Worm (Caenorhabditis elegans) whole organism, L3 larva: ENCODE results near the gene C11H1.9.

ENCODE experiments used
- R02D3.7 ChIP-seq: fragments of 150-350 bp; optimal IDR thresholded peaks from 2 replicates; lab custom pipeline; 2014; ENCODE audit warnings: missing biosample characterization, missing genetic modification characterization
- ZK546.5 ChIP-seq: sonication (generic microtip); optimal IDR thresholded peaks from 2 replicates; lab custom pipeline; 2017; ENCODE audit warnings: missing biosample characterization, missing genetic modification characterization
- ceh-28 ChIP-seq: fragments of 150-350 bp; optimal IDR thresholded peaks from 2 replicates; lab custom pipeline; 2014; ENCODE audit warnings: missing biosample characterization, missing genetic modification reagents, missing genetic modification characterization
- ceh-9 ChIP-seq: sonication (generic microtip); optimal IDR thresholded peaks from 2 replicates; lab custom pipeline; 2018; ENCODE audit warnings: missing biosample characterization, missing genetic modification characterization
- daf-12 ChIP-seq: fragments of 150-350 bp; optimal IDR thresholded peaks from 2 replicates; lab custom pipeline; 2014; ENCODE audit warnings: missing biosample characterization, missing genetic modification reagents, missing genetic modification characterization
- egl-27 ChIP-seq: sonication (generic microtip); optimal IDR thresholded peaks from 4 replicates; lab custom pipeline; 2017; ENCODE audit warnings: missing biosample characterization, missing genetic modification reagents, missing genetic modification characterization
- egl-5 ChIP-seq: fragments of 150-350 bp; optimal IDR thresholded peaks from 2 replicates; lab custom pipeline; 2017; ENCODE audit warnings: missing biosample characterization, missing genetic modification reagents, missing genetic modification characterization, inconsistent platforms
- elt-1 ChIP-seq: fragments of 150-350 bp; optimal IDR thresholded peaks from 2 replicates; lab custom pipeline; 2014; ENCODE audit warnings: missing biosample characterization, missing genetic modification characterization
- elt-2 ChIP-seq: sonication (generic microtip); optimal IDR thresholded peaks from 2 replicates; lab custom pipeline; 2016; ENCODE audit warnings: missing genetic modification reagents, mild to moderate bottlenecking, missing genetic modification characterization, missing compliant biosample characterization
- eor-1 ChIP-seq, 2 experiments: fragments of 150-350 bp; optimal IDR thresholded peaks; 2 replicates each; lab custom pipeline; 2014 to 2018; ENCODE audit warnings: missing biosample characterization in 2 of 2, missing genetic modification characterization in 2 of 2
- fkh-10 ChIP-seq: sonication (generic microtip); optimal IDR thresholded peaks from 2 replicates; lab custom pipeline; 2017; ENCODE audit warnings: missing biosample characterization, missing genetic modification reagents, missing genetic modification characterization
- fkh-2 ChIP-seq: fragments of 150-350 bp; optimal IDR thresholded peaks from 2 replicates; lab custom pipeline; 2014; ENCODE audit warnings: missing biosample characterization, missing genetic modification reagents, missing genetic modification characterization
- fos-1 ChIP-seq: fragments of 150-350 bp; optimal IDR thresholded peaks from 2 replicates; lab custom pipeline; 2014; ENCODE audit warnings: missing biosample characterization, missing genetic modification characterization
- hmg-11 ChIP-seq: sonication (generic microtip); optimal IDR thresholded peaks from 2 replicates; lab custom pipeline; 2016; ENCODE audit warnings: missing genetic modification characterization, missing compliant biosample characterization
- jun-1 ChIP-seq: fragments of 150-350 bp; optimal IDR thresholded peaks from 2 replicates; lab custom pipeline; 2014; ENCODE audit warnings: missing biosample characterization, missing genetic modification reagents, missing genetic modification characterization
- lin-39 ChIP-seq: fragments of 150-350 bp; optimal IDR thresholded peaks from 2 replicates; lab custom pipeline; 2018; ENCODE audit warnings: missing biosample characterization, missing genetic modification reagents, missing genetic modification characterization
- mdl-1 ChIP-seq: fragments of 150-350 bp; optimal IDR thresholded peaks from 2 replicates; lab custom pipeline; 2014; ENCODE audit warnings: missing biosample characterization, missing genetic modification characterization
- mml-1 ChIP-seq: fragments of 150-350 bp; sonication (generic microtip); optimal IDR thresholded peaks from 3 replicates; lab custom pipeline; 2014; ENCODE audit warnings: missing biosample characterization, missing genetic modification characterization
- nfya-1 ChIP-seq: sonication (generic microtip); optimal IDR thresholded peaks from 2 replicates; lab custom pipeline; 2017; ENCODE audit warnings: missing genetic modification characterization, mild to moderate bottlenecking, missing compliant biosample characterization, antibody characterized with exemption, moderate library complexity; ENCODE audit not compliant: insufficient read depth
- nhr-11 ChIP-seq: fragments of 150-350 bp; optimal IDR thresholded peaks from 2 replicates; lab custom pipeline; 2014; ENCODE audit warnings: missing biosample characterization, missing genetic modification characterization
- nhr-12 ChIP-seq: fragments of 150-350 bp; optimal IDR thresholded peaks from 2 replicates; lab custom pipeline; 2014; ENCODE audit warnings: missing biosample characterization, missing genetic modification characterization
- nhr-23 ChIP-seq: fragments of 150-350 bp; optimal IDR thresholded peaks from 2 replicates; lab custom pipeline; 2014; ENCODE audit warnings: missing biosample characterization, missing genetic modification reagents, missing genetic modification characterization
- nhr-237 ChIP-seq: fragments of 150-350 bp; optimal IDR thresholded peaks from 2 replicates; lab custom pipeline; 2014; ENCODE audit warnings: missing biosample characterization, missing genetic modification characterization
- nhr-25 ChIP-seq: sonication (generic microtip); optimal IDR thresholded peaks from 2 replicates; lab custom pipeline; 2017; ENCODE audit warnings: missing biosample characterization, missing genetic modification characterization
- nhr-28 ChIP-seq: fragments of 150-350 bp; optimal IDR thresholded peaks from 2 replicates; lab custom pipeline; 2014; ENCODE audit warnings: missing biosample characterization, missing genetic modification characterization
- nhr-67 ChIP-seq: fragments of 150-350 bp; optimal IDR thresholded peaks from 2 replicates; lab custom pipeline; 2014; ENCODE audit warnings: missing biosample characterization, missing genetic modification characterization
- nhr-76 ChIP-seq: fragments of 150-350 bp; sonication (generic microtip); optimal IDR thresholded peaks from 5 replicates; lab custom pipeline; 2014; ENCODE audit warnings: missing biosample characterization, missing genetic modification characterization
- nhr-77 ChIP-seq: fragments of 150-350 bp; optimal IDR thresholded peaks from 2 replicates; lab custom pipeline; 2014; ENCODE audit warnings: missing biosample characterization, missing genetic modification characterization
- pha-4 ChIP-seq: fragments of 150-350 bp; optimal IDR thresholded peaks from 2 replicates; lab custom pipeline; 2014; ENCODE audit warnings: missing biosample characterization, missing genetic modification reagents, missing genetic modification characterization
- sea-2 ChIP-seq: fragments of 150-350 bp; sonication (generic microtip); optimal IDR thresholded peaks from 4 replicates; lab custom pipeline; 2014; ENCODE audit warnings: missing biosample characterization, missing genetic modification reagents, missing genetic modification characterization
- tbx-2 ChIP-seq: sonication (generic microtip); optimal IDR thresholded peaks from 2 replicates; lab custom pipeline; 2016; ENCODE audit warnings: mild to moderate bottlenecking, missing genetic modification characterization, missing compliant biosample characterization
- unc-39 ChIP-seq: sonication (generic microtip); optimal IDR thresholded peaks from 4 replicates; lab custom pipeline; 2017; ENCODE audit warnings: missing biosample characterization, missing genetic modification characterization
- unc-62 ChIP-seq: fragments of 150-350 bp; sonication (generic microtip); optimal IDR thresholded peaks from 4 replicates; lab custom pipeline; 2014; ENCODE audit warnings: missing biosample characterization, missing genetic modification reagents, missing genetic modification characterization
- zag-1 ChIP-seq: fragments of 150-350 bp; optimal IDR thresholded peaks from 2 replicates; lab custom pipeline; 2014; ENCODE audit warnings: missing biosample characterization, missing genetic modification characterization
- ztf-11 ChIP-seq: fragments of 150-350 bp; optimal IDR thresholded peaks from 2 replicates; lab custom pipeline; 2014; ENCODE audit warnings: missing biosample characterization, missing genetic modification characterization
- ztf-4 ChIP-seq: fragments of 150-350 bp; optimal IDR thresholded peaks from 2 replicates; lab custom pipeline; 2014; ENCODE audit warnings: missing biosample characterization, missing genetic modification characterization

Gene C11H1.9

DNA sequence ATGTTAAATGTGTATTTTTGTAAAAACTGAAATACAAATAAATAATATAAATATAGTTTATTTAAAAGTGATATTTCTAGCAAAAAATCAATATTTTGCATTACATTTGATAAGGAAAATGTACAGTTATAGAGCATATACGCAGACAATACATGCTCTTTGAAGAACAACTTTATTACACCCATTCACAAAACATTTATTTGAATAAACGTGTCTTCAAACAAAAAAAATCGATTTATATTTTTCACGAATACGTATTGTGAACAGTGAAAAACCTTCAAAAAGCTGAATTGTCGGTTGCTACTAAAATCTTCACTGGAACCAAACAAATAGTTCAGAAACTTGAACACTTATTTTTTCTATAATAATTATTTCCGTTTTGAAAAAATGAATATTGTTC, 27.4 kb upstream of the C11H1.9 start, which contains the start of gene K04G11.3:
TSS of gene K04G11.3 (minus strand) at position 101 of the 400 bp plus-strand sequence.
- TF ChIP-seq elt-2 (tag; lab: Kevin White, UChicago) (no peak), elt-1 (tag; lab: Kevin White, UChicago) (no peak), nhr-28 (tag; lab: Kevin White, UChicago) (no peak), daf-12 (no peak), mml-1 (tag; lab: Kevin White, UChicago) (no peak), ceh-9 (no peak), mdl-1 (tag; lab: Kevin White, UChicago) (no peak), zag-1 (tag; lab: Kevin White, UChicago) (no peak), nhr-237 (tag; lab: Kevin White, UChicago) (no peak), ztf-4 (tag; lab: Kevin White, UChicago) (no peak), nhr-67 (no peak), ZK546.5 (no peak), unc-62 (no peak), egl-27 (no peak), nhr-23 (tag; lab: Kevin White, UChicago) (no peak)

DNA sequence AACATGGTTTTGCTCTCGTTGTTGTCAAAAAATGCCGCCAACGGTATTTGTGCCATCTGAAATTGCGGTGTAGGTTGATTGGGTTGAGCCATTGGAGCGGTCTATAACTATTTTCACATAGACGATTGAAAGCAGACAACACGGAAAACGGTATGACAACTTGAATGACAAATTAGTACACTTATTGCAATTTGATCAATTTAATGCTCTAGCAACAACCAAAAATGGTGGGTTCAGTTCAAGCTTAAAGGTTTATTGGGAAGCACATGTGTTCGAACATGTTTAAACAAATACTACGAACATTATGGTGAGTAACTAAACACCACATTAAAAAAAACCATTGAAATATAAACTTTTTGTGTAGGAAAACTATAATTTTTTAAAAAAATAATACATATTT, 20.2 kb upstream of the C11H1.9 start, which contains the start of gene sel-7:
TSS of gene sel-7 (minus strand) at position 101 of the 400 bp plus-strand sequence.
- TF ChIP-seq hmg-11 = no peak

DNA sequence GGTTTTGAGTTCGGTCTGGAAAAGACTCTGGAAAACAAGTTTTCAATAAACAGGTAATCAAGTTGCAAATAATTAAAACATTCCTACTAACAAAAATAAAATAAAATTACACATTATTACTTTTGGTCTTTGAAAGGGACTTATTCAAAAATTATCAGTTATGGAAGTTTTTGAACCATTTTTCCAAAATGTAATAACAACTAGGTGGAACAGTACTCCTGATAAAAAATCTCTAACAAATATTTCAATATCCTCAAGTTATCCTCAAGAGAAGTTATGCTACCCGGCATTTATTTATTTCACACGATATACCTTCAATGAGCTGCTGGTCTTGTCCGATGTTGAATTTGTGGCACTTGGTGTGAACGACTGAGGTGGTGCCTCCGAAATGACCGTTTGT, 19.5 kb upstream of the C11H1.9 start:
- no peak for TF ChIP-seq fkh-10 (GFP tag; lab: Kevin White, UChicago)
- TF ChIP-seq fos-1 (tag; lab: Kevin White, UChicago) = no peak
- no peak for TF ChIP-seq elt-1 (tag; lab: Kevin White, UChicago)
- no peak for TF ChIP-seq mml-1 (tag; lab: Kevin White, UChicago)

DNA sequence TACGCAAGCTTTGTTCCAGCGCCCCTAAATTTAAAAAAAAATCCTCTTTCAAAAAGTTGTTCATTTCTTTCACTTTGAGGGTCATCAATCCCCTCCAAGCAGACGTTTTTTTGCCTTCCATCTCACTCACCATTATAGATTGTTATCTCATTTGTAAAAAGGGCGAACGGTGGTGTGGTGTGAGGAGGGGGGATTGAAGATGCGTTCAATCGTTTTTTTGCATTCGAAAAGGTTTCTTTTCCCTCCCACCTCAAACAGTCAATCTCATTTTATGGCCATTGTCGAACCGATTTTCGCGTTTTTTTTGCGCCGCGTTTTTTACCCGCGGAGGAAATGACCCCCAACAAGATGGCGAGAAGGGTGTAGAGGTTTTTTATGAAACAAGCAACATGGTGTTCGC, 18.7 kb upstream of the C11H1.9 start:
- TF ChIP-seq nhr-237 (tag; lab: Kevin White, UChicago) (no peak), mdl-1 (tag; lab: Kevin White, UChicago) (no peak), R02D3.7 (tag; lab: Kevin White, UChicago) (no peak), jun-1 (tag; lab: Kevin White, UChicago) (no peak), nhr-76 (no peak), sea-2 (GFP tag; lab: Kevin White, UChicago) (no peak), lin-39 (tag; lab: Kevin White, UChicago) (peak; percentile 16), ceh-28 (tag; lab: Kevin White, UChicago) (no peak), elt-1 (tag; lab: Kevin White, UChicago) (peak; percentile 72), fos-1 (tag; lab: Kevin White, UChicago) (no peak), tbx-2 (no peak), nhr-77 (tag; lab: Kevin White, UChicago) (no peak), eor-1 (tag; optimal IDR thresholded peaks at IDR 0.05; lab: Kevin White, UChicago) (no peak), nhr-12 (no peak), egl-27 (no peak), zag-1 (tag; lab: Kevin White, UChicago) (no peak), fkh-10 (GFP tag; lab: Kevin White, UChicago) (no peak), nhr-25 (tag; lab: Kevin White, UChicago) (peak; percentile 84), nhr-11 (tag; lab: Kevin White, UChicago) (no peak)

DNA sequence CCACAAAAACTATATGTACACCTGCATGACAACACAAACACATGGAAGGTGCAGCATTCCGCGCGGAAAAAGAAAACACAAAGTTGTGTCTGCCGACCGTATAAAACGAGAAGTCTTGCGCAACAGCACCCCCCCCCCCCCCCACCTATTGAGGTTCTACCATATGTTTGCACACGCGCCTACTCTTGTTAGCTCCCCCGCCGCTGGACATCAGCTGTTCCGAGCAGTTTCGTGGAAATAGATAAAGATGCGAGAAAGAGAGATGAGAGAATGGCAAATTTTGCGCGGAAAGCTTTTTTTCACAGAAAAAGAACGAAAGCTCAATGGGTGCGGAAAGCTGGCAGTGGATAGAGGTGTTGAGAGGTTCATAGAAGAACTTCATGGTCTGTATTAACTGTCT, 15.4 kb upstream of the C11H1.9 start:
- TF ChIP-seq fos-1 (tag; lab: Kevin White, UChicago) (no peak), pha-4 (tag; lab: Kevin White, UChicago) (peak; percentile 10)

DNA sequence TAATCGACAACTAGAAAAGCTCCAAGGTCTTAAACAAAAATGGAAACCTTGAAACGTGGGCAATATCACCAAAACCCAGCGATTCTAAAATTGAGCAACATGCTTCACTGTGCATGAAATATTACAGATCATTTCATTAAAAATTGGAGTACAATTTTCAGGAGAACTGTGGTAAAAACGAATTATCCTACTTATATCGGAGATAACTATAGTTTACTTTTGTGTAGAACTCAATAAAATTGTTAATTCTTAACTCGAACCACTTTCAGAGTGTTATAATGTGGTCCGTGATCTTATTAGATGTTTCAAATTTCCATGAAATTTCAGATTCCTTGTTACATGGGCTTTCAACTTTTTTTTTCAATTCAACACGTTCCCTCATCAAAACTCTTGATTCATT, 15.0 kb upstream of the C11H1.9 start, which contains the start of gene K04G11.1:
TSS of gene K04G11.1 (plus strand) at position 301 of the 400 bp plus-strand sequence.
- no peak for TF ChIP-seq nhr-11 (tag; lab: Kevin White, UChicago)
- no peak for TF ChIP-seq fkh-2 (tag; lab: Kevin White, UChicago)
- no peak for TF ChIP-seq ztf-11 (tag; lab: Kevin White, UChicago)
- no peak for TF ChIP-seq nhr-77 (tag; lab: Kevin White, UChicago)
- TF ChIP-seq mdl-1 (tag; lab: Kevin White, UChicago) = no peak
- TF ChIP-seq nhr-76 = no peak
- TF ChIP-seq egl-5 = no peak
- no peak for TF ChIP-seq nhr-25 (tag; lab: Kevin White, UChicago)
- no peak for TF ChIP-seq elt-2 (tag; lab: Kevin White, UChicago)
- TF ChIP-seq unc-39 (tag; lab: Kevin White, UChicago) = no peak
- no peak for TF ChIP-seq unc-62
- no peak for TF ChIP-seq nfya-1 (tag; lab: Kevin White, UChicago)
- TF ChIP-seq nhr-237 (tag; lab: Kevin White, UChicago) = no peak
